Fruit fly (Drosophila melanogaster): ENCODE measurements around the gene CG7497.

Gene CG7497

DNA sequence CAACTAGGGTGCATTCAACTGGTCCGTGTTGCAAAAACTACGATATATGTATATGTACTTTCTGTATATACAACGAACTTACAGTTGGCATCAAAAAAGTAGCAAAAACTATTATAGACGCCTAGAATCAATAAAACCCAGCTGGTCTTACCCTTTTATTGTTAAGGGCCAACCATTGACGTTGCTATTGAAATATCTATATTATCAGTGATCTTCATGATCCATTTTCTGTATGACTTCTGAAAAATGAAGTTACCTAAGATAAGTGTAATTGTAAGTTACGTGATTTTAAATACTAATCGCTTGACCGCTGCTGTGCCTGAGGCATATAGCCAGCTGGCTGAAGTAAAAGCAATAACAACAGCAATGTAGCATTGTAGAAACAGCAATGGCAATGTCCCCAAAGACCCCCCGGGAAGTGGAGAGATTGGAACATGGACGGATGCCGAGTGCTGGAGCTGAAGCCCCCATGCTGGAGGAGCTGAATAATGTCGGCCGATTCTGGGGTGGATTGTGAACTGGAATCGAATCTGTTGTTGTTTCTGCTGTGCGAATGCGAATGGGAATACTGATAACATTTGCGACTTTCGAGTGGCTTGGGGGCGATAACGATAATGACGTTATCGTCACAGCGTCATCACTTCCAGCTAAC, 24.6 kb downstream of the CG7497 start:
- TF ChIP-seq Myc (optimal IDR thresholded peaks at IDR 0.05): no peak
- TF ChIP-seq Sin3A (optimal IDR thresholded peaks at IDR 0.05): no peak
- TF ChIP-seq insv (optimal IDR thresholded peaks at IDR 0.05): no peak
- TF ChIP-seq ttk (optimal IDR thresholded peaks at IDR 0.05): no peak
- no peak for TF ChIP-seq h (optimal IDR thresholded peaks at IDR 0.05)
- TF ChIP-seq psq (optimal IDR thresholded peaks at IDR 0.05): no peak

DNA sequence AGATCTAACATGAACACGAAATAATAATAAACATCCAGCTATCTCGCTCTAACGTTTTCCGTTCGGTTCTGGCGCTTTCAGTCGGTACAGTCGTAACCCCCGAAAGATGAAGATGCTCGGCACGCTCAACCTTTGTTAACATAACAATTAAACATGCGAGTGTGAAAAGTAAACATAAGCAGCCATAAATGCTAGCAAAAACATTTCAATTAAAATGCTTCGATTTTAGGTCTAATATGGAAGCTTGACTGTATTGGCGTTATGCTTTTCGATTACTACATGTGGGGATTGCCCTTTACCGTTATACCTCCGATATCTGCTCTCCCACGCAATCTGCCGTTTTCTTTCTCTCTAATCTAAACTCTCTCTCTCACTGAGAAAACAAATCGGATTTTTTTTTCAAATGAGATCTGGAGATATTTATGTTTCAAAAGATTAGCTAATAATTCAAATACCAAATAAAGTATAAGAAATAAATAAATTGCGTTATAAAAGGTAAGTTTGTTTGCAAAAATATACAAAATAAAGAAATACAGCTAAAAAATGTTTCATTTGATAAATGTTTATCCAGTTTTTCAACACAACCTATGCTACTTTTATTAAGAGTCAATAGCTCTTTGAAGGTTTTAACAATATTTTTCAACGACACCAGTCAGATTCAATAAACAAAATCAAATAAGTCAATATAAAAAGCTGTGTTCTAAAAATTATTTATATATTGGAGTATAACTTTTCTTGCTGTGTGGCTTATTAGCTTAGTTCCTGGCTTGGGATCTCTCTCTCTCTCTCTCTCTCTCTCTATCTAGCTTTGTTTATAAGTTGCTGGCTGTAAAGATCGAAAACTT, 25.4 kb downstream of the CG7497 start:
- TF ChIP-seq Sin3A (optimal IDR thresholded peaks at IDR 0.05) (no peak), ttk (optimal IDR thresholded peaks at IDR 0.05) (no peak), Myc (optimal IDR thresholded peaks at IDR 0.05) (no peak), psq (optimal IDR thresholded peaks at IDR 0.05) (no peak), insv (optimal IDR thresholded peaks at IDR 0.05) (no peak), h (optimal IDR thresholded peaks at IDR 0.05) (no peak)

DNA sequence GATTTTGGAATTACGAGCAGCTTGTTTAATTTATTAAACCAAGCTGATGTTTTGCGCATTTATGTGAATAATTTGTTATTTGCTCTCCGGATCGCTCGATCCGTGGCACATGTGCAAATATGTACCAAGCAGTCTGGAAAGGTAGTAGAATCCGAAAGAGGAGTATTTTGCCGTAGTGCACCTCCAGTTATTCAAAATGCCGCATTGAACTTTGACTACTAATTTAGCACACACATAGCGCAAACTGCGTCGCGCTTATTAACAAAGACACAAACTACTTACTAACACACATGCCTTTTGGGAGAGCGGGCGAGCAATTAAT, 26.0 kb downstream of the CG7497 start:
- TF ChIP-seq insv (optimal IDR thresholded peaks at IDR 0.05): no peak
- no peak for TF ChIP-seq ttk (optimal IDR thresholded peaks at IDR 0.05)
- no peak for TF ChIP-seq Myc (optimal IDR thresholded peaks at IDR 0.05)
- TF ChIP-seq psq (optimal IDR thresholded peaks at IDR 0.05): no peak
- TF ChIP-seq h (optimal IDR thresholded peaks at IDR 0.05): no peak
- TF ChIP-seq Sin3A (optimal IDR thresholded peaks at IDR 0.05): no peak

DNA sequence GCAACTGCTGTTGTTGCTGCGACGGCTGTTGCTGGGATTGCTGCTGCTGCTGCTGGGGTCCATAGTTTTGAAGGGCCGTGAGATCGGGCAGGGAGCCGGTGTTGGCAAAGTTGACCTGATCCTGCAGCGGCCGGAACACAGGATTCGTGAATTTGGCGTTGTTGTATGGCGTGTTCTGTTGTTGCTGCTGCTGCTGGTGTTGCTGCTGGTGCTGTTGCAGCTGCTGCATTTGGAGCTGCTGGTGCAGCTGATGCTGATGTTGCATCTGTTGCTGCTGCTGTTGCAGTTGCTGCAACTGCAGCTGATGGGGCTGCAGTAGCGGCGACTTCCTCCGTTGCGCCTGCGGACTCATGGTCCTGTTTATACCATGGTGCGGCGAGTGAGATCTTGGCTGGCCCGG, 30.4 kb downstream of the CG7497 start:
- no peak for TF ChIP-seq h (optimal IDR thresholded peaks at IDR 0.05)
- no peak for TF ChIP-seq Myc (optimal IDR thresholded peaks at IDR 0.05)

DNA sequence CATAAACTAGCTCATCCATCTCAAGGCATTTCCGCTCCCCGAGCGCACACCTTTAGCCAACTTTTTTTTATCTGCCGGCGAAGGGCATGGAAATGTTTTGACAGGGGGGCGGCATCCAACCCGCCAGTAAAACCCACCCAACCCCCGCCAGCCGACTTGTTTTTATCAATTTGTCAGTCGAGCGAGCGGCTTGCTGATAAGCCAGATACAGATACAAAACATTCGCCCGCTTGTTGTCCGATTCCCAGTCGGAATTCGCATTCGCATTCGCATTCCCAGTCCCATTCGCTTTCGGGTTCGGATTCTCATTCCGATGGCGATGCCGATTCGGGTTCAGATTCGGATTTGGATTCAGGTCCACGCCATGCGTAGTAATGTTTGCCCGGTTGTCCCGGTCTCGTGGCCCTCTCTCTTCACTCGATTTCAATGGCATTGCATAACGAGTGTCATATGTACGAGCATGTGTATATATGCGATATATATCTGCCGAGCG, 31.9 kb downstream of the CG7497 start:
- TF ChIP-seq psq (optimal IDR thresholded peaks at IDR 0.05) (no peak), Sin3A (optimal IDR thresholded peaks at IDR 0.05) (no peak), insv (optimal IDR thresholded peaks at IDR 0.05) (no peak), h (optimal IDR thresholded peaks at IDR 0.05) (no peak), ttk (optimal IDR thresholded peaks at IDR 0.05) (no peak), Myc (optimal IDR thresholded peaks at IDR 0.05) (no peak)

DNA sequence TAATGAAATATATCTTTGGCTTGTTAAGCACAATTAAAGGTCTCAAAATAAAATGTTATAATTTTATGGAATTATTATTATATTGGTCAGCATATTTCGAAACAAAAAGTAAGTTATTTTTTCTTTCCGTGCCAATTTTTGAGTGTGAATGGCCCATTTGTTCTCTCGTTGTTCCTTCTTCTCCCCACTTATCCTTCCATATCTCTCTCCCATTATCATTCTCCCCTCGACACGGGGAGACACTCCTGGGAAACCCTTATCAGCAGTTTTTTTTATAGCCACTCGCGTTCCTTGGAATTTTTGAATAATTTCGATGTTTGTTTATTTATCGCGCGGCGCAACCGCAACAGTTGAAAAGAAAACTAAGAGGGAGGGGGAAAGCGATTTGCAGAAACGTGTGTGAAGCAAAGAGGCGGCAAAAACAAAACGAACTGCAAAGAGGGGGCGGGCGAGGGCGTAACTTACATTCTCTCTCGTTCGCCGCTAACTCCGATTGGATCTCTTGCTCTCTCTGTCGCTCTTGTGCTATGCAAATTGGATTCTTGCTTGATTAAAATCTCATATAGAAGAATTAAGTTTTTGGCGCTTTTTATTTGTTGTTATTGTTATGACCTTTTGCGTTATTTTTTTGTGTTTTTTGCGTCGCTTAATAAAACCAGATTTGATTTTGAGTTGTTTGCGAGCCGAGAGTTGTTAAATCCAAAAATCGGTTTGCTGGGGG, 34.6 kb downstream of the CG7497 start:
- no peak for TF ChIP-seq ttk (optimal IDR thresholded peaks at IDR 0.05)
- no peak for TF ChIP-seq Sin3A (optimal IDR thresholded peaks at IDR 0.05)
- TF ChIP-seq h (optimal IDR thresholded peaks at IDR 0.05): no peak
- TF ChIP-seq psq (optimal IDR thresholded peaks at IDR 0.05): no peak
- no peak for TF ChIP-seq insv (optimal IDR thresholded peaks at IDR 0.05)
- no peak for TF ChIP-seq Myc (optimal IDR thresholded peaks at IDR 0.05)

DNA sequence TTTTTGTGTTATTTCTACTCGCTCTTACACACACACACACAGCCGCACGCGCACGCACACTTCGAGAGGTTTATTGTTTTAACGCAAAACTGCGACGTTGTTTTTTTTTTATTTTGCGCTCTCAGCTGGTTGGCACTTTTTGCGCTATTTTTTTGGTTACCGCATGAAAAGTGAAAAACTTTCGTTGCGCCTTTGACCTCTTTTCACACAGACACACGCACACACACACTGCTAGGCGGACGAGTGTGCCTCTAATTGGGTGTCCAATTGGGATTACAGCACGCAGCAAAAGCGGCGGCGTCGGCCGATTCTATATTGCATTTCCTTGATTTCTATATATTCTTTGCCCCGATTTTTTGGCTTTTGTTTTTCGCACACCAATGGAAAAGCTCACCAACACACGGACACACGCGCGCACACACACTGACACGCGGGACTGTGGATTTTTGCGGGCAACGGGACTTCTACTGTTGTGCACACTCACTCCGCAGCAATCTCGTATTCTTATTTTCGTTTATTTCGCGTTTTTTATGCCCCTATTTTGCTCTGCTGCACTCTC, 35.2 kb downstream of the CG7497 start:
- TF ChIP-seq insv (optimal IDR thresholded peaks at IDR 0.05) (no peak), Sin3A (optimal IDR thresholded peaks at IDR 0.05) (no peak), h (optimal IDR thresholded peaks at IDR 0.05) (no peak), psq (optimal IDR thresholded peaks at IDR 0.05) (no peak), ttk (optimal IDR thresholded peaks at IDR 0.05) (no peak), Myc (optimal IDR thresholded peaks at IDR 0.05) (no peak)

DNA sequence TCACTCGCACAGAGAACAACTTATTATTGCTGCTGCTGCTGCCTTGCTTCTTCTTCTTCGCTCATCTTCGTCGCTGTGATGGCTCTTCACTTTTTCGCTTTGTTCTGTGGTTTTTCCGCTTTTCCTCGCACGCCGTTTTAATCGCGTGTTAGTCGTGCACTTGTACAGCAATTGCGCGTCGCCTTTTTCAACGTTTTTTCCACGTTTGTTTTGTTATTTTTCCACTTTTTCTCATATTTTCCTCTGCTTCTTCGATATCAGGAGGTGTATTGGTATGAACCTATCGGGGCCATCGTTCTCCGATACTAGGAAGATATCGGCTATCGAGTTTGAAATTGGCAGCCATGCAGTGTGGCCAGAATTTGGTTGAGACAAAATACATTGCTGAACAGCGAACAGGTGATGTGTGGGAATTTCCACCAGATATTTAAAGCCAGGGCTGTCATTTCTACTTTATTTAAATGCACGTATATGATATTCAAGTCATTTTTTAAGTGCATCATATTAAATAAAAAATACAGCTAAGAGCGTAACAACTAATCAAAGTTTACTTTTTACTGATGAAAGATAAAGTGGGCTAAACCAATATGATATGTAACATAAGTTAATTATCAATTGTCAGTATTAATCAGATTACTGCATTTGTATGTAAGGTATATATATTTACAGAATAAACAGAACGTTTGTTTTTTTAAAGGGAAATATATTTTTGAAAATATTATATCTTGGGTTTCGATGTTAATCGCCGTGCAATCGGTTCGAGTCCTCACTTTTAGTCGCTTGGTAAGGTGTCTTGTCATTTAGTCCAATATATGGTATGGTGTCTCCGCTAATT, 35.9 kb downstream of the CG7497 start, which contains the start of gene Crtc:
Gene Crtc, minus strand, starts transcription at position 290 of the 835 bp plus-strand sequence.
- no peak for TF ChIP-seq Sin3A (optimal IDR thresholded peaks at IDR 0.05)
- no peak for TF ChIP-seq psq (optimal IDR thresholded peaks at IDR 0.05)
- TF ChIP-seq Myc (optimal IDR thresholded peaks at IDR 0.05): no peak
- no peak for TF ChIP-seq insv (optimal IDR thresholded peaks at IDR 0.05)
- no peak for TF ChIP-seq ttk (optimal IDR thresholded peaks at IDR 0.05)

DNA sequence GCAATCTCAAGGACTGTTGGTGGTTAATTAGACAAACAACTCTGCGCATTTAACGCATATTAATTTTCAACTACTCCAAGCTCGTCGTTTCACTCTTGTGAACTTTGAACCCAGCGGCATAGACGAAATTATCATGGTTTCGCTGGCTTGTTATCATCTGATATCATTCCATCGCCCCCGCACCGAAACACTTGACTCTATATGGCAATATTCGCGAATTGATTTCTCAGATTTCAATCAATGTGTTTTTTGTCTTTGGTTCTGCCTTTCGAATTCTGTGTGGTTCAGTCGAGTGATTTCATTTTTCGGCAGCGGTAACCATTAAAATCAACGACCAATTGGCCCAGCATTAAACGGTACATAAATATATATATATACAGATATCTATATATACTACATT, 38.1 kb downstream of the CG7497 start, which contains the start of gene CG34251:
Gene CG34251, plus strand, starts transcription at position 301 of the 400 bp plus-strand sequence.
- TF ChIP-seq psq (optimal IDR thresholded peaks at IDR 0.05) (no peak), Sin3A (optimal IDR thresholded peaks at IDR 0.05) (no peak), h (optimal IDR thresholded peaks at IDR 0.05) (no peak), Myc (optimal IDR thresholded peaks at IDR 0.05) (no peak), insv (optimal IDR thresholded peaks at IDR 0.05) (no peak), ttk (optimal IDR thresholded peaks at IDR 0.05) (no peak)

DNA sequence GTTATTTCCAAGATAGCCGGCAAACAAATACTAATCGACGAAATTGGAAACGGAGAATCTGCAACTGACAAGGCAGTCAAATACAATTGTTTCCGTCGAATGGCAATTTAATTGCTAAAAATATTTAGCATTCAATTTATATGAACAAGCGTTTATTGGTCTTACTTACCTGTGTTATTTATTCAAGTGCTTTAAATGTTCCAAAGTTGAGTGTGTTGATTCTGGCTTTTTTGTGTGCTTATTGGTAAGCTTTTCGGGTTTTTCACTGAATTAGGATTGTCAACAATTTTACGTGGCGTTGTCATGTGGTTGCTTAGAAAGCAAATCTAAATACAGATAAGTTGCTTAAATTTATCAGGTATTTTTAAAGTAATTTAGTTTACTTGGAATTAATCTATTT, 38.5 kb downstream of the CG7497 start:
- TF ChIP-seq psq (optimal IDR thresholded peaks at IDR 0.05) (no peak), insv (optimal IDR thresholded peaks at IDR 0.05) (no peak), Myc (optimal IDR thresholded peaks at IDR 0.05) (no peak), ttk (optimal IDR thresholded peaks at IDR 0.05) (no peak), Sin3A (optimal IDR thresholded peaks at IDR 0.05) (no peak), h (optimal IDR thresholded peaks at IDR 0.05) (no peak)
